Worm (Caenorhabditis elegans) whole organism, L2 larva: Measurements from ENCODE around the gene madf-5.

Experiments
- C34F6.9 ChIP-seq: fragments of 150-350 bp; optimal IDR thresholded peaks from 2 replicates; lab custom pipeline; 2014; ENCODE audit warnings: missing biosample characterization, missing genetic modification characterization
- F13H6.1 ChIP-seq: sonication (generic microtip); optimal IDR thresholded peaks from 2 replicates; lab custom pipeline; 2016; ENCODE audit warnings: missing genetic modification characterization, missing compliant biosample characterization
- R02D3.7 ChIP-seq: fragments of 150-350 bp; optimal IDR thresholded peaks from 2 replicates; lab custom pipeline; 2014; ENCODE audit warnings: missing biosample characterization, missing genetic modification characterization
- Y55F3AM.14 ChIP-seq: fragments of 200-800 bp; sonication (Bioruptor generic); optimal IDR thresholded peaks from 2 replicates; lab custom pipeline; 2018; ENCODE audit warnings: mild to moderate bottlenecking, missing genetic modification characterization, missing compliant biosample characterization
- alr-1 ChIP-seq: fragments of 150-350 bp; optimal IDR thresholded peaks from 2 replicates; lab custom pipeline; 2014; ENCODE audit warnings: missing biosample characterization, missing genetic modification characterization
- aly-2 ChIP-seq: fragments of 150-350 bp; optimal IDR thresholded peaks from 2 replicates; lab custom pipeline; 2014; ENCODE audit warnings: missing biosample characterization, missing genetic modification characterization
- ama-1 ChIP-seq: fragments of 150-350 bp; optimal IDR thresholded peaks from 2 replicates; lab custom pipeline; 2018; ENCODE audit warnings: inconsistent platforms
- crh-2 ChIP-seq: sonication (generic microtip); optimal IDR thresholded peaks from 2 replicates; lab custom pipeline; 2017; ENCODE audit warnings: missing biosample characterization, missing genetic modification characterization
- dmd-4 ChIP-seq: sonication (generic microtip); optimal IDR thresholded peaks from 2 replicates; lab custom pipeline; 2017; ENCODE audit warnings: missing biosample characterization, missing genetic modification characterization
- elt-1 ChIP-seq: fragments of 150-350 bp; optimal IDR thresholded peaks from 2 replicates; lab custom pipeline; 2014; ENCODE audit warnings: missing biosample characterization, missing genetic modification characterization
- fos-1 ChIP-seq: fragments of 150-350 bp; optimal IDR thresholded peaks from 2 replicates; lab custom pipeline; 2014; ENCODE audit warnings: missing biosample characterization, missing genetic modification characterization
- gmeb-1 ChIP-seq: fragments of 150-350 bp; optimal IDR thresholded peaks from 2 replicates; lab custom pipeline; 2014; ENCODE audit warnings: missing biosample characterization, missing genetic modification characterization
- lin-11 ChIP-seq: fragments of 150-350 bp; sonication (generic microtip); optimal IDR thresholded peaks from 2 replicates; lab custom pipeline; 2014; ENCODE audit warnings: missing biosample characterization, missing genetic modification characterization, inconsistent platforms, mixed read lengths
- lin-13 ChIP-seq: fragments of 150-350 bp; optimal IDR thresholded peaks from 2 replicates; lab custom pipeline; 2014; ENCODE audit warnings: missing biosample characterization, missing genetic modification reagents, missing genetic modification characterization
- lsy-2 ChIP-seq, 2 experiments: fragments of 150-350 bp in 1 of 2; sonication (generic microtip) in 1 of 2; optimal IDR thresholded peaks; 2 replicates each; lab custom pipeline; 2014 to 2017; ENCODE audit warnings: missing biosample characterization in 2 of 2, missing genetic modification characterization in 2 of 2
- mbf-1 ChIP-seq: sonication (generic microtip); optimal IDR thresholded peaks from 2 replicates; lab custom pipeline; 2017; ENCODE audit warnings: missing biosample characterization, missing genetic modification characterization
- mdl-1 ChIP-seq, 2 experiments: fragments of 150-350 bp in 1 of 2; sonication (generic microtip) in 1 of 2; optimal IDR thresholded peaks; 2 replicates each; lab custom pipeline; 2017; ENCODE audit warnings: missing biosample characterization in 2 of 2, missing genetic modification characterization in 2 of 2
- nhr-10 ChIP-seq: sonication (generic microtip); optimal IDR thresholded peaks from 2 replicates; lab custom pipeline; 2017; ENCODE audit warnings: missing biosample characterization, missing genetic modification characterization
- nhr-129 ChIP-seq: fragments of 150-350 bp; optimal IDR thresholded peaks from 2 replicates; lab custom pipeline; 2014; ENCODE audit warnings: missing biosample characterization, missing genetic modification characterization
- nhr-21 ChIP-seq: fragments of 150-350 bp; optimal IDR thresholded peaks from 2 replicates; lab custom pipeline; 2014; ENCODE audit warnings: missing biosample characterization, missing genetic modification characterization
- nhr-23 ChIP-seq: fragments of 150-350 bp; optimal IDR thresholded peaks from 2 replicates; lab custom pipeline; 2014; ENCODE audit warnings: missing biosample characterization, missing genetic modification reagents, missing genetic modification characterization
- nhr-237 ChIP-seq: fragments of 150-350 bp; optimal IDR thresholded peaks from 2 replicates; lab custom pipeline; 2014; ENCODE audit warnings: missing biosample characterization, missing genetic modification characterization
- nhr-25 ChIP-seq: fragments of 150-350 bp; sonication (generic microtip); optimal IDR thresholded peaks from 3 replicates; lab custom pipeline; 2014; ENCODE audit warnings: missing biosample characterization, missing genetic modification characterization
- nhr-77 ChIP-seq: fragments of 150-350 bp; optimal IDR thresholded peaks from 2 replicates; lab custom pipeline; 2014; ENCODE audit warnings: missing biosample characterization, missing genetic modification characterization
- peb-1 ChIP-seq: fragments of 150-350 bp; optimal IDR thresholded peaks from 2 replicates; lab custom pipeline; 2014; ENCODE audit warnings: missing biosample characterization, missing genetic modification characterization
- sem-4 ChIP-seq: fragments of 150-350 bp; optimal IDR thresholded peaks from 2 replicates; lab custom pipeline; 2014; ENCODE audit warnings: missing biosample characterization, missing genetic modification reagents, missing genetic modification characterization
- skn-1 ChIP-seq: sonication (generic microtip); optimal IDR thresholded peaks from 2 replicates; lab custom pipeline; 2017; ENCODE audit warnings: missing biosample characterization, missing genetic modification characterization
- sma-3 ChIP-seq: sonication (generic microtip); optimal IDR thresholded peaks from 2 replicates; lab custom pipeline; 2016; ENCODE audit warnings: missing genetic modification reagents, missing genetic modification characterization, missing compliant biosample characterization
- snpc-4 ChIP-seq: fragments of 150-350 bp; optimal IDR thresholded peaks from 2 replicates; lab custom pipeline; 2014; ENCODE audit warnings: missing biosample characterization, missing genetic modification characterization
- unc-55 ChIP-seq: fragments of 150-350 bp; sonication (generic microtip); optimal IDR thresholded peaks from 3 replicates; lab custom pipeline; 2014; ENCODE audit warnings: missing biosample characterization, missing genetic modification reagents, missing genetic modification characterization
- unc-62 ChIP-seq: fragments of 150-350 bp; optimal IDR thresholded peaks from 2 replicates; lab custom pipeline; 2014; ENCODE audit warnings: missing biosample characterization, missing genetic modification reagents, missing genetic modification characterization
- zag-1 ChIP-seq: fragments of 150-350 bp; optimal IDR thresholded peaks from 2 replicates; lab custom pipeline; 2014; ENCODE audit warnings: missing biosample characterization, missing genetic modification characterization
- ztf-1 ChIP-seq: fragments of 200-800 bp; sonication (Bioruptor generic); conservative IDR thresholded peaks from 2 replicates; pipeline ENCODE4 v1.3.6; 2022; ENCODE audit warnings: missing genetic modification characterization, missing compliant biosample characterization
- ztf-11 ChIP-seq: sonication (generic microtip); optimal IDR thresholded peaks from 2 replicates; lab custom pipeline; 2017; ENCODE audit warnings: missing biosample characterization, missing genetic modification characterization
- ztf-4 ChIP-seq: fragments of 150-350 bp; optimal IDR thresholded peaks from 2 replicates; lab custom pipeline; 2014; ENCODE audit warnings: missing biosample characterization, missing genetic modification characterization

madf-5 gene

ce11 chrII:14573315-14573714 lies at the start of gene madf-5:
Gene madf-5 (plus strand): TSS chrII:14573615.
- no peak for TF ChIP-seq skn-1 (tag; lab: Kevin White, UChicago)
- TF ChIP-seq unc-55 (GFP tag; lab: Kevin White, UChicago) = no peak
- TF ChIP-seq mdl-1 (tag; optimal IDR thresholded peaks at IDR 0.05; lab: Kevin White, UChicago) = no peak

DNA sequence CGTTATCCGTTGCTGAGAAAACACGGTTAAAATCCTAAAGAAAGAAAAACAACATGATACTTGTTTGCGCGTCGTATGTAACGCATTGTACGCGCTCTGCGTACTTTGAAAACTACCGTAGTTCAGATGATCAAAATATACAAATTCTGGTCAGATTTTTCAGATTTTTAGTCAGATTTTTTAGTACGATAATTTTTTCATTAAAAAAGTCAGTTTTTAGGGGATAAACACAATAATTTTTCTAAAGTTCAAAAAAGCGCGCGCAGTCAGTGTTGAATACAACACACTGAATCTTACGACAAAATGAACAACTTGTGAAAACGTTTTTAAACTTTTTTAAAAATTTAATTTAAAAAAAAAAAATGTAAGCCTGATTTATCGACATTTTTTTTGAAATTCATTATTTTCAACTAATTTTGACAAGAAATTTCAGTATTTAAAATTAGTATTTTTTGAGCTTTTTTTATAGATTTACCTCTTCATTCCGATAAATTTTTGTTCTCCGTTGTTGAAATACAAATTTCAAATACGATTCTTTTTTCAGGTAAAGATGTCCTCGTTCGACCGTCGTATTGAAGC lies 49.7 kb upstream of the madf-5 start, which contains the start of gene pot-2:
pot-2 (plus strand) TSS at position 529 of the 579 bp plus-strand sequence.
- TF ChIP-seq nhr-129 (tag; lab: Kevin White, UChicago) (no peak), ama-1 (lab: Kevin White, UChicago) (no peak), nhr-77 (tag; lab: Kevin White, UChicago) (no peak), F13H6.1 (tag; lab: Kevin White, UChicago) (no peak), crh-2 (tag; lab: Kevin White, UChicago) (no peak), C34F6.9 (tag; lab: Kevin White, UChicago) (no peak), gmeb-1 (no peak), nhr-23 (tag; lab: Kevin White, UChicago) (no peak), nhr-21 (no peak), ztf-4 (tag; lab: Kevin White, UChicago) (no peak), fos-1 (tag; lab: Kevin White, UChicago) (no peak)
- TF ChIP-seq, all 48 proteins: peak for 0

ce11 chrII:14525013-14525412 lies 48.4 kb upstream of the madf-5 start, which contains the start of gene F57C2.4:
Gene F57C2.4 (plus strand): TSS chrII:14525313.
- TF ChIP-seq sem-4 (no peak), zag-1 (tag; lab: Kevin White, UChicago) (no peak), dmd-4 (no peak), snpc-4 (tag; lab: Kevin White, UChicago) (no peak), sma-3 (GFP tag; lab: Kevin White, UChicago) (no peak), gmeb-1 (no peak), ztf-11 (tag; lab: Kevin White, UChicago) (no peak)

DNA sequence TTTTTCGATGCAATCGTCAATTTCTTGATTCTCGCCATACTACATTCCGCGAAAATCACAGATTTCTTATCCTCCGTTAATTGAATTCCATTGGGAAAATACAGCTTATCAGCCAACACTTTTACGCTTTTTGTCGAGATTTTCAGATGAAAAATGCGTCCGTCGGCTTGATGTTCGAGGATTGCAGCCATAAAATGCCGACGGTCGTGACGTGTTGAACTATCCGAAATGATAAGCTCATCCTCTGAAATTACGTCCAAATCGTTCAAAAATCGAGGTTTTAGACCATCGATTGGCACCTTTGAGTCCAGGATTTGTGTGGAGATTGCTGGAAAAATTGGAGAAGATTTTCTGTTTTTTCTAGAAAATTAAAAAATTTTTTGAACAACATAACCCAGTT lies 46.3 kb upstream of the madf-5 start:
- TF ChIP-seq nhr-25 (tag; lab: Kevin White, UChicago) (no peak), aly-2 (tag; lab: Kevin White, UChicago) (no peak), nhr-23 (tag; lab: Kevin White, UChicago) (no peak), lin-13 (GFP tag; lab: Kevin White, UChicago) (no peak), Y55F3AM.14 (GFP tag; lab: Kevin White, UChicago) (no peak), nhr-10 (no peak), F13H6.1 (tag; lab: Kevin White, UChicago) (no peak), R02D3.7 (tag; lab: Kevin White, UChicago) (no peak), ztf-1 (no peak), nhr-237 (tag; lab: Kevin White, UChicago) (no peak), nhr-21 (no peak), peb-1 (tag; lab: Kevin White, UChicago) (no peak), ztf-11 (tag; lab: Kevin White, UChicago) (no peak), ama-1 (lab: Kevin White, UChicago) (no peak), fos-1 (tag; lab: Kevin White, UChicago) (no peak), mbf-1 (tag; lab: Kevin White, UChicago) (no peak), unc-62 (no peak), lin-11 (no peak)
- TF ChIP-seq, all 48 proteins: peak for 0

DNA sequence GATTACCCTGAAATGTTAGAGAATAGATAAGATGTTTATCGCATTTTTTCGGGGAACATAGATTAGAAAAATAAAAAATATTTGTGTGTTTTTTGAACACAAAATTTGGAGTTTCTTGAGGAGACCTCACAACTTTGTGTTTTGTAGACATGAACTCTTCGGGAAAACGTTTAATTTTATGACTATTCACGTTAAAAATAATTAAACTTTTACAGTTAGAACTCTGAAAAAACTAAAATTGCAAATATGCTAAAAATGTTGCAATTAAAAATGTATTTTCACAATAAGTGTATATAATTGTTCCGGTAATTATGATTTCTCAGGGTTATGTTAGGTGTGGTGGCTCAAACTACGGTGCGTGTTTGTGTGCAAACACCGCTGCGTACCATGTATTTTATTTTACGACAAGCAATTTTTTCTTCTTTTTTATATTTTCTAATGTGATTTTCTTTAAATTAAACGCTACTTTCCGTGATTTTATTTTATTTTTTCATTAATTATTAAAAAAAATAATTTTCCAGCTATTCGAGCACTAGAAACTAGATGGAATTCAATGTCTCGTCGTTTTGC lies 45.1 kb upstream of the madf-5 start, which contains the start of the genes F57C2.5 and spat-1:
F57C2.5 (minus strand) TSS at position 7 of the 570 bp plus-strand sequence.
spat-1 (plus strand) TSS at position 520 of the 570 bp plus-strand sequence.
- TF ChIP-seq sma-3 (GFP tag; lab: Kevin White, UChicago) (peak; percentile 84), lsy-2 (tag; optimal IDR thresholded peaks at IDR 0.05; lab: Kevin White, UChicago) (peak; percentile 82 to 98), unc-55 (GFP tag; lab: Kevin White, UChicago) (peak; percentile 88), F13H6.1 (tag; lab: Kevin White, UChicago) (peak; percentile 59), aly-2 (tag; lab: Kevin White, UChicago) (no peak), lin-13 (GFP tag; lab: Kevin White, UChicago) (peak; percentile 65), nhr-77 (tag; lab: Kevin White, UChicago) (no peak), fos-1 (tag; lab: Kevin White, UChicago) (peak; percentile 46), elt-1 (tag; lab: Kevin White, UChicago) (no peak), snpc-4 (tag; lab: Kevin White, UChicago) (peak; percentile 2), nhr-129 (tag; lab: Kevin White, UChicago) (peak; percentile 72), alr-1 (tag; lab: Kevin White, UChicago) (no peak), crh-2 (tag; lab: Kevin White, UChicago) (peak; percentile 70), gmeb-1 (peak; percentile 33), nhr-25 (tag; lab: Kevin White, UChicago) (peak; percentile 63), mdl-1 (tag; optimal IDR thresholded peaks at IDR 0.05; lab: Kevin White, UChicago) (no peak), C34F6.9 (tag; lab: Kevin White, UChicago) (peak; percentile 81)
